Worm (Caenorhabditis elegans): ENCODE data around the gene W04D12.1.

Gene W04D12.1

ce11 chrIII:5826895-5827437 is 9.8 kb upstream of the W04D12.1 start:
- no peak for TF ChIP-seq pax-3 (tag; optimal IDR thresholded peaks at IDR 0.05)
- TF ChIP-seq nhr-47 (tag; optimal IDR thresholded peaks at IDR 0.05) = peak; percentile 5
- TF ChIP-seq nhr-71 (tag; optimal IDR thresholded peaks at IDR 0.05) = peak; percentile 19
- peak; percentile 82 for TF ChIP-seq lin-14 (GFP tag; optimal IDR thresholded peaks at IDR 0.05)
- peak in 1 of 3 experiments; percentile 20 for TF ChIP-seq dpl-1 (GFP tag; optimal IDR thresholded peaks at IDR 0.05)

- no peak for TF ChIP-seq mab-9 (GFP tag; IDR thresholded peaks at IDR 0.05)
- TF ChIP-seq ceh-90 (tag; optimal IDR thresholded peaks at IDR 0.05) = no peak
- no peak for TF ChIP-seq egl-13 (tag; optimal IDR thresholded peaks at IDR 0.05)
- no peak for TF ChIP-seq ets-5 (GFP tag; IDR thresholded peaks at IDR 0.05)
- no peak for TF ChIP-seq nhr-90 (tag; optimal IDR thresholded peaks at IDR 0.05; ENCODE audit: poor library complexity)
- TF ChIP-seq F16B12.6 (tag; optimal IDR thresholded peaks at IDR 0.05) = no peak
- no peak for TF ChIP-seq unc-30 (tag; optimal IDR thresholded peaks at IDR 0.05)
- TF ChIP-seq nhr-77 (tag; optimal IDR thresholded peaks at IDR 0.05) = no peak
- no peak for TF ChIP-seq efl-1 (optimal IDR thresholded peaks at IDR 0.05)
- TF ChIP-seq efl-1 (GFP tag; optimal IDR thresholded peaks at IDR 0.05 in 1 of 2) = no peak
- TF ChIP-seq lir-3 (tag; optimal IDR thresholded peaks at IDR 0.05; ENCODE audit: poor library complexity) = no peak
- TF ChIP-seq dpl-1 (GFP tag; optimal IDR thresholded peaks at IDR 0.05) = no peak
- no peak for TF ChIP-seq ztf-4 (tag; optimal IDR thresholded peaks at IDR 0.05)
- TF ChIP-seq aly-2 (tag; optimal IDR thresholded peaks at IDR 0.05) = no peak
- TF ChIP-seq alr-1 (tag; optimal IDR thresholded peaks at IDR 0.05; ENCODE audit: borderline replicate concordance) = no peak
- no peak for TF ChIP-seq aha-1 (tag; optimal IDR thresholded peaks at IDR 0.05)
- no peak for TF ChIP-seq Y116A8C.19 (tag; optimal IDR thresholded peaks at IDR 0.05; ENCODE audit: borderline replicate concordance)
- no peak for TF ChIP-seq unc-86 (tag; optimal IDR thresholded peaks at IDR 0.05)
- TF ChIP-seq nhr-28 (tag; optimal IDR thresholded peaks at IDR 0.05) = no peak
Observed at ce11 chrIII:5828065-5828464, 8.7 kb upstream of the W04D12.1 start.

ce11 chrIII:5832442-5832841 is 4.3 kb upstream of the W04D12.1 start:
- TF ChIP-seq lin-39 (tag; optimal IDR thresholded peaks at IDR 0.05) (no peak), fkh-4 (tag; optimal IDR thresholded peaks at IDR 0.05; ENCODE audit: borderline replicate concordance) (no peak), efl-1 (optimal IDR thresholded peaks at IDR 0.05) (no peak), efl-1 (GFP tag; optimal IDR thresholded peaks at IDR 0.05 in 1 of 2) (peak in 1 of 2 experiments; percentile 75), nhr-12 (tag; optimal IDR thresholded peaks at IDR 0.05) (no peak)

- TF ChIP-seq mep-1 (tag; optimal IDR thresholded peaks at IDR 0.05) (no peak), unc-62 (GFP tag; optimal IDR thresholded peaks at IDR 0.05) (no peak), nhr-84 (tag; optimal IDR thresholded peaks at IDR 0.05) (no peak), unc-30 (tag; optimal IDR thresholded peaks at IDR 0.05) (no peak), efl-3 (GFP tag; optimal IDR thresholded peaks at IDR 0.05) (no peak), snu-23 (GFP tag; optimal IDR thresholded peaks at IDR 0.05) (no peak), ceh-8 (GFP tag; optimal IDR thresholded peaks at IDR 0.05) (no peak), blmp-1 (tag; optimal IDR thresholded peaks at IDR 0.05) (no peak), swsn-7 (tag; optimal IDR thresholded peaks at IDR 0.05) (no peak), aha-1 (tag; optimal IDR thresholded peaks at IDR 0.05) (no peak)
Observed at ce11 chrIII:5833376-5833775, 3.4 kb upstream of the W04D12.1 start, which contains the start of the genes R12B2.13 and mdt-15. TSS of gene R12B2.13 (minus strand) at chrIII:5833476. TSS of gene mdt-15 (minus strand) at chrIII:5833751.

- no peak for TF ChIP-seq vab-15 (tag; optimal IDR thresholded peaks at IDR 0.05)
- no peak for TF ChIP-seq mef-2 (tag; optimal IDR thresholded peaks at IDR 0.05)
- no peak for TF ChIP-seq mep-1 (tag; optimal IDR thresholded peaks at IDR 0.05)
- no peak for TF ChIP-seq dsc-1 (tag; optimal IDR thresholded peaks at IDR 0.05)
- TF ChIP-seq egl-27 (tag; optimal IDR thresholded peaks at IDR 0.05) = no peak
- TF ChIP-seq sptf-1 (tag; optimal IDR thresholded peaks at IDR 0.05) = no peak
- no peak for TF ChIP-seq unc-130 (tag; optimal IDR thresholded peaks at IDR 0.05)
Observed at ce11 chrIII:5834053-5834452, 2.7 kb upstream of the W04D12.1 start, which contains the start of gene R12B2.6. TSS of gene R12B2.6 (minus strand) at chrIII:5834153.
